Fruit fly (Drosophila melanogaster): ENCODE measurements around the gene CG11964.

The CG11964 gene

dm6 chr3R:8938494-8939404, 6.1 kb downstream of the CG11964 start, which contains the start of gene ScsbetaA (continued):
- peak; percentile 58 for TF ChIP-seq CG2712 (tag; optimal IDR thresholded peaks at IDR 0.05)
- peak; percentile 56 for TF ChIP-seq CTCF (GFP tag; optimal IDR thresholded peaks at IDR 0.05)
- peak; percentile 83 for TF ChIP-seq sqz (GFP tag; optimal IDR thresholded peaks at IDR 0.05)
- peak; percentile 59 for TF ChIP-seq CG4360 (GFP tag; IDR thresholded peaks at IDR 0.05)
- no peak for TF ChIP-seq CG15011 (GFP tag; optimal IDR thresholded peaks at IDR 0.05)
- TF ChIP-seq sob (GFP tag; IDR thresholded peaks at IDR 0.05), result peak; percentile 37; the same call in 1 of the 2 replicates
- no peak for TF ChIP-seq crc (GFP tag; optimal IDR thresholded peaks at IDR 0.05)
- peak; percentile 27; the same call in 1 of the 2 replicates for TF ChIP-seq CG32532 (GFP tag; IDR thresholded peaks at IDR 0.05)
- TF ChIP-seq Dref (GFP tag; IDR thresholded peaks at IDR 0.05), result peak; percentile 96
- no peak for TF ChIP-seq Optix (GFP tag; IDR thresholded peaks at IDR 0.05)
- no peak for TF ChIP-seq CG9215 (GFP tag; IDR thresholded peaks at IDR 0.05)
- TF ChIP-seq Fer1 (GFP tag; optimal IDR thresholded peaks at IDR 0.05), result peak; percentile 2
- peak; percentile 16; the same call in 1 of the 3 replicates for TF ChIP-seq CG34422 (GFP tag; IDR thresholded peaks at IDR 0.05)
- no peak for TF ChIP-seq ro (GFP tag; IDR thresholded peaks at IDR 0.05)
- TF ChIP-seq CG8359 (GFP tag; optimal IDR thresholded peaks at IDR 0.05; ENCODE audit: borderline replicate concordance), result no peak
- no peak for TF ChIP-seq Taf1 (GFP tag; IDR thresholded peaks at IDR 0.05)
- TF ChIP-seq CG12769 (tag; optimal IDR thresholded peaks at IDR 0.05), result peak; percentile 62
- TF ChIP-seq CG10147 (GFP tag; optimal IDR thresholded peaks at IDR 0.05), result no peak
- TF ChIP-seq sd (tag; optimal IDR thresholded peaks at IDR 0.05), result peak; percentile 79
- TF ChIP-seq caup (GFP tag; optimal IDR thresholded peaks at IDR 0.05; ENCODE audit: severe bottlenecking), result no peak
- no peak for TF ChIP-seq CG7987 (GFP tag; optimal IDR thresholded peaks at IDR 0.05)
- TF ChIP-seq Usf (GFP tag; optimal IDR thresholded peaks at IDR 0.05), result no peak
- no peak for TF ChIP-seq ash1 (GFP tag; optimal IDR thresholded peaks at IDR 0.05)
- TF ChIP-seq CG1024 (GFP tag; IDR thresholded peaks at IDR 0.05), result no peak
- TF ChIP-seq E2f2 (GFP tag; IDR thresholded peaks at IDR 0.05), result peak; percentile 99
- no peak for TF ChIP-seq HmgD (GFP tag; optimal IDR thresholded peaks at IDR 0.05)
- TF ChIP-seq vnd (GFP tag; IDR thresholded peaks at IDR 0.05; ENCODE audit: partially characterized antibody), result peak; percentile 54; the same call in 2 of the 3 replicates
- peak; percentile 3 for TF ChIP-seq Sry-β (GFP tag; optimal IDR thresholded peaks at IDR 0.05)
- TF ChIP-seq CG2875 (GFP tag; optimal IDR thresholded peaks at IDR 0.05), result no peak
- TF ChIP-seq CG6272 (GFP tag; IDR thresholded peaks at IDR 0.05), result peak; percentile 42; the same call in 1 of the 2 replicates
- peak; percentile 74 for TF ChIP-seq Lhr (GFP tag; optimal IDR thresholded peaks at IDR 0.05)
- TF ChIP-seq en (GFP tag; optimal IDR thresholded peaks at IDR 0.05), result no peak
- peak; percentile 67 for TF ChIP-seq CG7963 (GFP tag; IDR thresholded peaks at IDR 0.05; ENCODE audit: partially characterized antibody)
- no peak for TF ChIP-seq CG18476 (GFP tag; optimal IDR thresholded peaks at IDR 0.05)
- TF ChIP-seq Stat92E (GFP tag; optimal IDR thresholded peaks at IDR 0.05), result peak in 1 of 3 experiments; percentile 52
- TF ChIP-seq maf-S (GFP tag; optimal IDR thresholded peaks at IDR 0.05), result no peak

- no peak for TF ChIP-seq CG17829 (tag; optimal IDR thresholded peaks at IDR 0.05)
These were observed 9.9 kb downstream of the CG11964 start, which contains the start of gene osk for dm6 chr3R:8934930-8935329. Gene osk, plus strand, starts transcription at chr3R:8935126.

- TF ChIP-seq CG17612 (GFP tag; IDR thresholded peaks at IDR 0.05), result no peak
- no peak for TF ChIP-seq maf-S (GFP tag; optimal IDR thresholded peaks at IDR 0.05)
- peak; percentile 24 for TF ChIP-seq CG2712 (tag; optimal IDR thresholded peaks at IDR 0.05)
- TF ChIP-seq fd96Cb (tag; optimal IDR thresholded peaks at IDR 0.05), result no peak
- no peak for TF ChIP-seq ATbp (GFP tag; optimal IDR thresholded peaks at IDR 0.05)
- no peak for TF ChIP-seq pita (GFP tag; optimal IDR thresholded peaks at IDR 0.05)
- TF ChIP-seq CG17829 (tag; optimal IDR thresholded peaks at IDR 0.05), result peak; percentile 16
- TF ChIP-seq sr (GFP tag; IDR thresholded peaks at IDR 0.05), result no peak
- TF ChIP-seq Kr (GFP tag; optimal IDR thresholded peaks at IDR 0.05), result no peak
- no peak for TF ChIP-seq CG10209 (GFP tag; optimal IDR thresholded peaks at IDR 0.05)
- no peak for TF ChIP-seq CG5245 (GFP tag; optimal IDR thresholded peaks at IDR 0.05)
- no peak for TF ChIP-seq dysf (GFP tag; IDR thresholded peaks at IDR 0.05)
- TF ChIP-seq ems (GFP tag; optimal IDR thresholded peaks at IDR 0.05), result no peak
- no peak for TF ChIP-seq CG17186 (GFP tag; optimal IDR thresholded peaks at IDR 0.05)
These were observed 12.1 kb downstream of the CG11964 start for dm6 chr3R:8932741-8933140.

Data from whole organism, embryonic.